Fruit fly (Drosophila melanogaster): ENCODE data around the gene CG17230.

DNA sequence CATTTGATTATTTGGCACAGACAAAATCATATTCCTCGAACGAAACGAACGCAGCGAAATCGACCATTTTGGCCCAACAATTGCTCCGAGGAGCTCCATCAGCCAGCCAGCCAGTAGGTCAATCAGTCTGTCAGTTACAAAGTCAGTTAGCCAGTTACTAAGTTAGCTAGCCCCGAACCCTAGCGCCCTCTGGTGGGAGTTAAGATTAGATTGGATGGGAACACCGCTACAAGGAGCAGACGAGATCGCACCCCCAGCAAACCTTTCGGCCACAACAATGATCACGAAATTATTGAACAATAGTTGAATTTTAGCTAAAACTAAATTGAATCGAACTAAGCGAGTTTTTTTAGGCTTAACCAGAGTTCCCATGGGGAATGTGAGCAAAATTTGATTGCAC is 43.7 kb upstream of the CG17230 start:
- no peak for TF ChIP-seq psq (optimal IDR thresholded peaks at IDR 0.05)
- no peak for TF ChIP-seq usp (GFP tag; optimal IDR thresholded peaks at IDR 0.05)

Data from whole organism.